Worm (Caenorhabditis elegans) whole organism, L1 larva: ENCODE measurements around the gene K04C2.2.
A peak's percentile ranks its signal among the peaks of the same experiment; 100 is the strongest.

Experiments used
- C04F5.9 ChIP-seq: sonication (generic microtip); optimal IDR thresholded peaks from 2 replicates; lab custom pipeline; 2016; ENCODE audit warnings: missing genetic modification characterization, missing compliant biosample characterization
- C34B4.2 ChIP-seq: sonication (generic microtip); optimal IDR thresholded peaks from 2 replicates; lab custom pipeline; 2017; ENCODE audit warnings: mild to moderate bottlenecking, missing genetic modification characterization, missing compliant biosample characterization
- F16B12.6 ChIP-seq: fragments of 150-350 bp; optimal IDR thresholded peaks from 2 replicates; lab custom pipeline; 2014; ENCODE audit warnings: missing biosample characterization, missing genetic modification characterization
- aha-1 ChIP-seq: fragments of 150-350 bp; optimal IDR thresholded peaks from 2 replicates; lab custom pipeline; 2014; ENCODE audit warnings: missing biosample characterization, missing genetic modification characterization
- blmp-1 ChIP-seq: fragments of 150-350 bp; optimal IDR thresholded peaks from 2 replicates; lab custom pipeline; 2014; ENCODE audit warnings: missing biosample characterization, missing genetic modification characterization
- ceh-63 ChIP-seq: fragments of 200-800 bp; sonication (Bioruptor generic); optimal IDR thresholded peaks from 2 replicates; lab custom pipeline; 2018; ENCODE audit warnings: mild to moderate bottlenecking, missing genetic modification characterization, missing compliant biosample characterization
- ceh-8 ChIP-seq: fragments of 200-800 bp; sonication (Bioruptor generic); optimal IDR thresholded peaks from 2 replicates; lab custom pipeline; 2018; ENCODE audit warnings: mild to moderate bottlenecking, missing genetic modification characterization, moderate library complexity, missing compliant biosample characterization
- dsc-1 ChIP-seq: sonication (generic microtip); optimal IDR thresholded peaks from 2 replicates; lab custom pipeline; 2016; ENCODE audit warnings: mild to moderate bottlenecking, missing genetic modification characterization, missing compliant biosample characterization
- efl-1 ChIP-seq, 4 experiments: fragments of 150-350 bp; optimal IDR thresholded peaks in 3 of 4; peaks in 1 of 4; 1 replicate in 1 of 4; 2 replicates in 3 of 4; lab custom pipeline; 2014; ENCODE audit warnings: missing biosample characterization in 2 of 4, missing genetic modification characterization in 2 of 4, missing genetic modification reagents in 2 of 4
- egl-13 ChIP-seq: sonication (generic microtip); optimal IDR thresholded peaks from 2 replicates; lab custom pipeline; 2016; ENCODE audit warnings: missing genotype, missing genetic modification reagents, missing genetic modification characterization, missing compliant biosample characterization
- egl-27 ChIP-seq, 2 experiments: fragments of 150-350 bp in 1 of 2; sonication (generic microtip); optimal IDR thresholded peaks; 3 replicates each; lab custom pipeline; 2017 to 2018; ENCODE audit warnings: missing biosample characterization in 2 of 2, missing genetic modification characterization in 2 of 2, missing genetic modification reagents in 2 of 2
- elt-2 ChIP-seq: sonication (generic microtip); optimal IDR thresholded peaks from 2 replicates; lab custom pipeline; 2016; ENCODE audit warnings: missing genetic modification characterization, mild to moderate bottlenecking, inconsistent platforms, missing compliant biosample characterization, missing genetic modification reagents
- fkh-4 ChIP-seq: sonication (generic microtip); optimal IDR thresholded peaks from 2 replicates; lab custom pipeline; 2016; ENCODE audit warnings: missing compliant biosample characterization, missing genetic modification characterization, borderline replicate concordance
- fkh-8 ChIP-seq: sonication (generic microtip); optimal IDR thresholded peaks from 2 replicates; lab custom pipeline; 2016; ENCODE audit warnings: mild to moderate bottlenecking, missing genetic modification characterization, missing compliant biosample characterization
- hlh-17 ChIP-seq: fragments of 200-800 bp; sonication (Bioruptor generic); optimal IDR thresholded peaks from 2 replicates; lab custom pipeline; 2018; ENCODE audit warnings: missing genetic modification characterization, mild to moderate bottlenecking, missing compliant biosample characterization, moderate library complexity, borderline replicate concordance
- hlh-4 ChIP-seq: sonication (generic microtip); optimal IDR thresholded peaks from 2 replicates; lab custom pipeline; 2016; ENCODE audit warnings: mild to moderate bottlenecking, missing genetic modification characterization, missing compliant biosample characterization
- irx-1 ChIP-seq: sonication (generic microtip); optimal IDR thresholded peaks from 2 replicates; lab custom pipeline; 2016; ENCODE audit warnings: missing genetic modification characterization, missing compliant biosample characterization
- isw-1 ChIP-seq: fragments of 200-800 bp; sonication (Bioruptor generic); IDR thresholded peaks from 2 replicates; pipeline ENCODE4 v1.3.6; 2022; ENCODE audit warnings: missing genetic modification characterization, missing compliant biosample characterization
- lin-15B ChIP-seq: fragments of 150-350 bp; sonication (generic microtip); optimal IDR thresholded peaks from 3 replicates; lab custom pipeline; 2014; ENCODE audit warnings: missing biosample characterization, missing genetic modification characterization
- lir-3 ChIP-seq: sonication (generic microtip); optimal IDR thresholded peaks from 2 replicates; lab custom pipeline; 2016; ENCODE audit warnings: mild to moderate bottlenecking, missing genetic modification characterization, moderate library complexity, missing compliant biosample characterization; ENCODE audit not compliant: poor library complexity
- lsy-2 ChIP-seq, 2 experiments: fragments of 150-350 bp; optimal IDR thresholded peaks; 2 replicates each; lab custom pipeline; 2014; ENCODE audit warnings: missing biosample characterization in 2 of 2, missing genetic modification characterization in 2 of 2
- mdl-1 ChIP-seq, 2 experiments: fragments of 150-350 bp; optimal IDR thresholded peaks; 2 replicates each; lab custom pipeline; 2014 to 2017; ENCODE audit warnings: missing biosample characterization in 2 of 2, missing genetic modification characterization in 2 of 2, inconsistent platforms in 1 of 2
- mef-2 ChIP-seq: fragments of 150-350 bp; optimal IDR thresholded peaks from 2 replicates; lab custom pipeline; 2014; ENCODE audit warnings: missing biosample characterization, missing genetic modification characterization
- nhr-19 ChIP-seq: fragments of 200-800 bp; sonication (Bioruptor generic); conservative IDR thresholded peaks from 2 replicates; pipeline ENCODE4 v1.3.6; 2022; ENCODE audit warnings: missing genetic modification characterization, missing compliant biosample characterization
- nhr-237 ChIP-seq: fragments of 150-350 bp; optimal IDR thresholded peaks from 2 replicates; lab custom pipeline; 2014; ENCODE audit warnings: missing biosample characterization, missing genetic modification characterization
- nhr-28 ChIP-seq: fragments of 150-350 bp; optimal IDR thresholded peaks from 2 replicates; lab custom pipeline; 2014; ENCODE audit warnings: missing biosample characterization, missing genetic modification characterization
- nhr-47 ChIP-seq: sonication (generic microtip); optimal IDR thresholded peaks from 2 replicates; lab custom pipeline; 2016; ENCODE audit warnings: mild to moderate bottlenecking, missing genetic modification characterization, moderate library complexity, missing compliant biosample characterization
- nhr-71 ChIP-seq: sonication (generic microtip); optimal IDR thresholded peaks from 2 replicates; lab custom pipeline; 2016; ENCODE audit warnings: mild to moderate bottlenecking, missing genetic modification characterization, moderate library complexity, missing compliant biosample characterization
- nhr-77 ChIP-seq: fragments of 150-350 bp; optimal IDR thresholded peaks from 2 replicates; lab custom pipeline; 2014; ENCODE audit warnings: missing biosample characterization, missing genetic modification characterization
- nhr-85 ChIP-seq: sonication (generic microtip); peaks from one replicate; lab custom pipeline; 2016; ENCODE audit warnings: missing genetic modification characterization, inconsistent platforms, missing compliant biosample characterization
- nhr-90 ChIP-seq: sonication (generic microtip); optimal IDR thresholded peaks from 2 replicates; lab custom pipeline; 2016; ENCODE audit warnings: mild to moderate bottlenecking, missing genetic modification characterization, missing compliant biosample characterization; ENCODE audit not compliant: poor library complexity
- pag-3 ChIP-seq: sonication (generic microtip); optimal IDR thresholded peaks from 2 replicates; lab custom pipeline; 2017; ENCODE audit warnings: missing genetic modification characterization, mild to moderate bottlenecking, missing compliant biosample characterization, antibody characterized with exemption, borderline replicate concordance; ENCODE audit not compliant: insufficient read depth
- pax-3 ChIP-seq: fragments of 200-800 bp; sonication (Bioruptor generic); optimal IDR thresholded peaks from 2 replicates; lab custom pipeline; 2018; ENCODE audit warnings: mild to moderate bottlenecking, missing genetic modification characterization, moderate library complexity, missing compliant biosample characterization
- pqm-1 ChIP-seq: sonication (generic microtip); optimal IDR thresholded peaks from 3 replicates; lab custom pipeline; 2017; ENCODE audit warnings: missing biosample characterization, missing genetic modification characterization
- skn-1 ChIP-seq: fragments of 150-350 bp; optimal IDR thresholded peaks from 2 replicates; lab custom pipeline; 2014; ENCODE audit warnings: missing biosample characterization, missing genetic modification characterization
- snu-23 ChIP-seq: sonication (generic microtip); optimal IDR thresholded peaks from 2 replicates; lab custom pipeline; 2016; ENCODE audit warnings: missing genetic modification characterization, missing compliant biosample characterization
- sptf-1 ChIP-seq: fragments of 150-350 bp; optimal IDR thresholded peaks from 2 replicates; lab custom pipeline; 2014; ENCODE audit warnings: missing biosample characterization, missing genetic modification characterization
- sup-37 ChIP-seq: fragments of 200-800 bp; sonication (Bioruptor generic); optimal IDR thresholded peaks from 2 replicates; lab custom pipeline; 2018; ENCODE audit warnings: mild to moderate bottlenecking, missing genetic modification characterization, missing compliant biosample characterization
- swsn-7 ChIP-seq: sonication (generic microtip); optimal IDR thresholded peaks from 2 replicates; lab custom pipeline; 2016; ENCODE audit warnings: missing genetic modification characterization, missing compliant biosample characterization
- vab-15 ChIP-seq: sonication (generic microtip); optimal IDR thresholded peaks from 2 replicates; lab custom pipeline; 2017; ENCODE audit warnings: missing genotype, mild to moderate bottlenecking, missing genetic modification characterization, missing compliant biosample characterization
- zag-1 ChIP-seq: fragments of 150-350 bp; optimal IDR thresholded peaks from 2 replicates; lab custom pipeline; 2014; ENCODE audit warnings: missing biosample characterization, missing genetic modification characterization
- ztf-4 ChIP-seq: fragments of 150-350 bp; optimal IDR thresholded peaks from 2 replicates; lab custom pipeline; 2014; ENCODE audit warnings: missing biosample characterization, missing genetic modification characterization

K04C2.2 gene

ce11 chrIII:6873724-6874123, 15.8 kb upstream of the K04C2.2 start (continued):
- no peak for TF ChIP-seq C34B4.2

ce11 chrIII:6880797-6881196, 8.8 kb upstream of the K04C2.2 start, which contains the start of gene K04C2.7:
TSS of gene K04C2.7 (plus strand) at chrIII:6881097.
- TF ChIP-seq lir-3 (tag; lab: Kevin White, UChicago) (no peak), nhr-47 (tag; lab: Kevin White, UChicago) (peak; percentile 4), pag-3 (no peak), nhr-90 (tag; lab: Kevin White, UChicago) (no peak), nhr-71 (tag; lab: Kevin White, UChicago) (peak; percentile 9), blmp-1 (tag; lab: Kevin White, UChicago) (no peak), ztf-4 (no peak), fkh-8 (peak; percentile 49), isw-1 (GFP tag; lab: Robert Waterston, UW) (no peak), ceh-8 (GFP tag; lab: Kevin White, UChicago) (peak; percentile 3), F16B12.6 (no peak), irx-1 (tag; lab: Kevin White, UChicago) (no peak), mef-2 (no peak), nhr-19 (GFP tag; lab: Robert Waterston, UW) (no peak), snu-23 (GFP tag; lab: Kevin White, UChicago) (no peak), swsn-7 (no peak), egl-27 (tag; optimal IDR thresholded peaks at IDR 0.05; lab: Kevin White, UChicago) (no peak), skn-1 (no peak), lin-15B (tag; lab: Kevin White, UChicago) (no peak), egl-13 (tag; lab: Kevin White, UChicago) (no peak), sptf-1 (tag; lab: Kevin White, UChicago) (no peak), hlh-4 (no peak), hlh-17 (GFP tag; lab: Kevin White, UChicago) (no peak), vab-15 (tag; lab: Kevin White, UChicago) (no peak), nhr-77 (tag; lab: Kevin White, UChicago) (no peak), mdl-1 (tag; optimal IDR thresholded peaks at IDR 0.05; lab: Kevin White, UChicago) (no peak), lsy-2 (tag; optimal IDR thresholded peaks at IDR 0.05; lab: Kevin White, UChicago) (no peak), dsc-1 (peak; percentile 2), nhr-28 (tag; lab: Kevin White, UChicago) (no peak)

- TF ChIP-seq dsc-1 (peak; percentile 56), nhr-85 (tag; lab: Kevin White, UChicago) (peak; percentile 8), pax-3 (tag; lab: Kevin White, UChicago) (no peak), C04F5.9 (tag; lab: Kevin White, UChicago) (no peak), fkh-8 (peak; percentile 63), swsn-7 (no peak), efl-1 (optimal IDR thresholded peaks at IDR 0.05; lab: Kevin White, UChicago) (no peak), efl-1 (GFP tag; optimal IDR thresholded peaks at IDR 0.05 in 1 of 2; lab: Kevin White, UChicago) (peak in 1 of 2 experiments; percentile 63)
These were observed 7.8 kb upstream of the K04C2.2 start for ce11 chrIII:6881745-6882144.

- TF ChIP-seq elt-2 (no peak), egl-13 (tag; lab: Kevin White, UChicago) (no peak), ceh-63 (GFP tag; lab: Kevin White, UChicago) (no peak), zag-1 (tag; lab: Kevin White, UChicago) (no peak), pqm-1 (tag; lab: Kevin White, UChicago) (no peak), aha-1 (tag; lab: Kevin White, UChicago) (no peak), isw-1 (GFP tag; lab: Robert Waterston, UW) (no peak), nhr-19 (GFP tag; lab: Robert Waterston, UW) (no peak), C04F5.9 (tag; lab: Kevin White, UChicago) (no peak), nhr-237 (tag; lab: Kevin White, UChicago) (no peak), ceh-8 (GFP tag; lab: Kevin White, UChicago) (no peak), fkh-4 (tag; lab: Kevin White, UChicago) (no peak), C34B4.2 (no peak), snu-23 (GFP tag; lab: Kevin White, UChicago) (no peak), sup-37 (GFP tag; lab: Kevin White, UChicago) (no peak), dsc-1 (no peak)
These were observed 5.4 kb upstream of the K04C2.2 start, which contains the start of gene med-2 for ce11 chrIII:6884203-6884602. TSS of gene med-2 (plus strand) at chrIII:6884503.
